Worm (Caenorhabditis elegans) whole organism, young adult: Measurements from ENCODE around the gene acn-1.

Experiments
- C17E4.6 ChIP-seq: fragments of 200-800 bp; sonication (Bioruptor generic); IDR thresholded peaks from 2 replicates; pipeline ENCODE4 v1.3.6; 2022; ENCODE audit warnings: missing genetic modification reagents, missing genetic modification characterization, missing compliant biosample characterization
- F23B12.7 ChIP-seq: sonication (generic microtip); optimal IDR thresholded peaks from 2 replicates; lab custom pipeline; 2017; ENCODE audit warnings: missing genetic modification characterization, mild to moderate bottlenecking, missing compliant biosample characterization, antibody characterized with exemption, moderate library complexity; ENCODE audit not compliant: insufficient read depth
- F52B5.7 ChIP-seq: sonication (generic microtip); optimal IDR thresholded peaks from 2 replicates; lab custom pipeline; 2016; ENCODE audit warnings: mild to moderate bottlenecking, missing genetic modification characterization, missing compliant biosample characterization
- F57A8.1 ChIP-seq: fragments of 200-800 bp; sonication (Bioruptor generic); optimal IDR thresholded peaks from 2 replicates; lab custom pipeline; 2018; ENCODE audit warnings: mild to moderate bottlenecking, missing genetic modification characterization, moderate library complexity, missing compliant biosample characterization
- K11D2.4 ChIP-seq: fragments of 200-800 bp; sonication (Bioruptor generic); IDR thresholded peaks from 2 replicates; pipeline ENCODE4 v1.3.6; 2022; ENCODE audit warnings: missing genetic modification reagents, missing genetic modification characterization, missing compliant biosample characterization
- K12H6.12 ChIP-seq: fragments of 200-800 bp; sonication (Bioruptor generic); optimal IDR thresholded peaks from 2 replicates; lab custom pipeline; 2018; ENCODE audit warnings: mild to moderate bottlenecking, missing genetic modification characterization, missing compliant biosample characterization
- T07F8.4 ChIP-seq: sonication (generic microtip); optimal IDR thresholded peaks from 2 replicates; lab custom pipeline; 2016; ENCODE audit warnings: mild to moderate bottlenecking, missing genetic modification characterization, moderate library complexity, missing compliant biosample characterization
- atf-7 ChIP-seq: sonication (generic microtip); optimal IDR thresholded peaks from 2 replicates; lab custom pipeline; 2017; ENCODE audit warnings: mild to moderate bottlenecking, missing genetic modification characterization, missing compliant biosample characterization
- athp-1 ChIP-seq: sonication (generic microtip); optimal IDR thresholded peaks from 2 replicates; lab custom pipeline; 2017; ENCODE audit warnings: mild to moderate bottlenecking, missing genetic modification characterization, missing compliant biosample characterization
- attf-5 ChIP-seq: fragments of 200-800 bp; sonication (Bioruptor generic); optimal IDR thresholded peaks from 2 replicates; lab custom pipeline; 2018; ENCODE audit warnings: mild to moderate bottlenecking, missing genetic modification characterization, missing compliant biosample characterization
- cebp-1 ChIP-seq, 2 experiments: fragments of 200-800 bp in 1 of 2; sonication (Bioruptor generic) in 1 of 2; sonication (generic microtip) in 1 of 2; IDR thresholded peaks in 1 of 2; optimal IDR thresholded peaks in 1 of 2; 2 replicates each; pipeline versions ENCODE4 v1.3.6 to Lab custom; 2017 to 2022; ENCODE audit warnings: missing compliant biosample characterization in 2 of 2, missing genetic modification characterization in 2 of 2, mild to moderate bottlenecking in 1 of 2, missing genetic modification reagents in 1 of 2, moderate library complexity in 1 of 2
- ceh-27 ChIP-seq: fragments of 200-800 bp; sonication (Bioruptor generic); optimal IDR thresholded peaks from 2 replicates; lab custom pipeline; 2018; ENCODE audit warnings: mild to moderate bottlenecking, missing genetic modification characterization, moderate library complexity, missing compliant biosample characterization
- ceh-91 ChIP-seq: fragments of 200-800 bp; sonication (Bioruptor generic); IDR thresholded peaks from 2 replicates; pipeline ENCODE4 v1.3.6; 2022; ENCODE audit warnings: missing genetic modification reagents, missing genetic modification characterization, missing compliant biosample characterization
- chd-7 ChIP-seq: sonication (generic microtip); optimal IDR thresholded peaks from 2 replicates; lab custom pipeline; 2016; ENCODE audit warnings: mild to moderate bottlenecking, missing genetic modification characterization, moderate library complexity, missing compliant biosample characterization
- dox-1 ChIP-seq: fragments of 200-800 bp; sonication (Bioruptor generic); IDR thresholded peaks from 2 replicates; pipeline ENCODE4 v1.3.6; 2022; ENCODE audit warnings: missing genetic modification reagents, missing genetic modification characterization, missing compliant biosample characterization
- efl-1 ChIP-seq: fragments of 150-350 bp; optimal IDR thresholded peaks from 2 replicates; lab custom pipeline; 2014; ENCODE audit warnings: missing biosample characterization, missing genetic modification reagents, missing genetic modification characterization
- egl-44 ChIP-seq: fragments of 200-800 bp; sonication (Bioruptor generic); IDR thresholded peaks from 2 replicates; pipeline ENCODE4 v1.3.6; 2022; ENCODE audit warnings: missing genetic modification reagents, missing genetic modification characterization, missing compliant biosample characterization
- ekl-4 ChIP-seq: fragments of 200-800 bp; sonication (Bioruptor generic); IDR thresholded peaks from 2 replicates; pipeline ENCODE4 v1.3.6; 2022; ENCODE audit warnings: missing genetic modification reagents, missing genetic modification characterization, missing compliant biosample characterization
- ets-4 ChIP-seq: fragments of 200-800 bp; sonication (Bioruptor generic); optimal IDR thresholded peaks from 2 replicates; lab custom pipeline; 2018; ENCODE audit warnings: mild to moderate bottlenecking, missing genetic modification characterization, missing compliant biosample characterization
- gei-17 ChIP-seq: fragments of 200-800 bp; sonication (Bioruptor generic); optimal IDR thresholded peaks from 2 replicates; lab custom pipeline; 2018; ENCODE audit warnings: mild to moderate bottlenecking, missing genetic modification characterization, missing compliant biosample characterization
- hlh-26 ChIP-seq: fragments of 200-800 bp; sonication (Bioruptor generic); conservative IDR thresholded peaks from 2 replicates; pipeline ENCODE4 v1.3.6; 2022; ENCODE audit warnings: missing genetic modification reagents, missing genetic modification characterization, missing compliant biosample characterization
- lin-26 ChIP-seq: fragments of 200-800 bp; sonication (Bioruptor generic); IDR thresholded peaks from 2 replicates; pipeline ENCODE4 v1.3.6; 2022; ENCODE audit warnings: missing genetic modification reagents, missing genetic modification characterization, missing compliant biosample characterization
- lin-35 ChIP-seq, 3 experiments: fragments of 150-350 bp in 2 of 3; sonication (generic microtip) in 1 of 3; optimal IDR thresholded peaks; 2 replicates each; lab custom pipeline; 2014 to 2018; ENCODE audit warnings: missing biosample characterization in 3 of 3, missing genetic modification characterization in 3 of 3, missing genetic modification reagents in 3 of 3
- lin-40 ChIP-seq: sonication (generic microtip); optimal IDR thresholded peaks from 2 replicates; lab custom pipeline; 2016; ENCODE audit warnings: missing genetic modification characterization, mild to moderate bottlenecking, missing compliant biosample characterization, missing genotype, missing genetic modification reagents
- lin-54 ChIP-seq: fragments of 200-800 bp; sonication (Bioruptor generic); optimal IDR thresholded peaks from 2 replicates; lab custom pipeline; 2018; ENCODE audit warnings: mild to moderate bottlenecking, missing genetic modification characterization, missing compliant biosample characterization
- lir-1 ChIP-seq: fragments of 200-800 bp; sonication (Bioruptor generic); conservative IDR thresholded peaks from 2 replicates; pipeline ENCODE4 v1.3.6; 2022; ENCODE audit warnings: missing genetic modification reagents, missing genetic modification characterization, missing compliant biosample characterization
- lsy-27 ChIP-seq: sonication (generic microtip); optimal IDR thresholded peaks from 2 replicates; lab custom pipeline; 2017; ENCODE audit warnings: missing genetic modification characterization, mild to moderate bottlenecking, missing compliant biosample characterization, antibody characterized with exemption, missing genotype, borderline replicate concordance; ENCODE audit not compliant: insufficient read depth
- madf-10 ChIP-seq: sonication (generic microtip); optimal IDR thresholded peaks from 2 replicates; lab custom pipeline; 2016; ENCODE audit warnings: mild to moderate bottlenecking, missing genetic modification characterization, missing compliant biosample characterization
- madf-6 ChIP-seq: fragments of 200-800 bp; sonication (Bioruptor generic); IDR thresholded peaks from 2 replicates; pipeline ENCODE4 v1.3.6; 2022; ENCODE audit warnings: missing genetic modification reagents, missing genetic modification characterization, missing compliant biosample characterization
- mcd-1 ChIP-seq: fragments of 200-800 bp; sonication (Bioruptor generic); IDR thresholded peaks from 2 replicates; pipeline ENCODE4 v1.3.6; 2022; ENCODE audit warnings: missing genetic modification reagents, missing genetic modification characterization, missing compliant biosample characterization
- mxl-1 ChIP-seq: sonication (generic microtip); optimal IDR thresholded peaks from 2 replicates; lab custom pipeline; 2016; ENCODE audit warnings: missing genetic modification characterization, missing compliant biosample characterization
- nfyb-1 ChIP-seq: fragments of 200-800 bp; sonication (Bioruptor generic); IDR thresholded peaks from 2 replicates; pipeline ENCODE4 v1.3.6; 2022; ENCODE audit warnings: missing genetic modification reagents, missing genetic modification characterization, missing compliant biosample characterization
- nhr-120 ChIP-seq: fragments of 200-800 bp; sonication (Bioruptor generic); IDR thresholded peaks from 2 replicates; pipeline ENCODE4 v1.3.6; 2022; ENCODE audit warnings: missing genetic modification characterization, missing compliant biosample characterization
- nhr-80 ChIP-seq: sonication (generic microtip); optimal IDR thresholded peaks from 2 replicates; lab custom pipeline; 2016; ENCODE audit warnings: missing genetic modification characterization, missing compliant biosample characterization
- repo-1 ChIP-seq: sonication (generic microtip); optimal IDR thresholded peaks from 2 replicates; lab custom pipeline; 2017; ENCODE audit warnings: mild to moderate bottlenecking, missing genetic modification characterization, missing compliant biosample characterization
- sdz-38 ChIP-seq: sonication (generic microtip); optimal IDR thresholded peaks from 2 replicates; lab custom pipeline; 2016; ENCODE audit warnings: missing genotype, missing genetic modification characterization, missing compliant biosample characterization
- snpc-1.3 ChIP-seq: sonication (generic microtip); optimal IDR thresholded peaks from 2 replicates; lab custom pipeline; 2017; ENCODE audit warnings: missing genetic modification characterization, mild to moderate bottlenecking, missing compliant biosample characterization, antibody characterized with exemption, moderate library complexity, missing genotype, missing genetic modification reagents; ENCODE audit not compliant: insufficient read depth
- tbp1 ChIP-seq: fragments of 200-800 bp; sonication (Bioruptor generic); optimal IDR thresholded peaks from 2 replicates; lab custom pipeline; 2018; ENCODE audit warnings: mild to moderate bottlenecking, missing genetic modification characterization, missing compliant biosample characterization
- zfh-2 ChIP-seq: fragments of 200-800 bp; sonication (Bioruptor generic); conservative IDR thresholded peaks from 2 replicates; pipeline ENCODE4 v1.3.6; 2022; ENCODE audit warnings: missing genetic modification reagents, missing genetic modification characterization, missing compliant biosample characterization
- ztf-18 ChIP-seq: sonication (generic microtip); optimal IDR thresholded peaks from 2 replicates; lab custom pipeline; 2016; ENCODE audit warnings: missing genotype, mild to moderate bottlenecking, missing genetic modification characterization, missing compliant biosample characterization
- ztf-28 ChIP-seq: fragments of 200-800 bp; sonication (Bioruptor generic); IDR thresholded peaks from 2 replicates; pipeline ENCODE4 v1.3.6; 2022; ENCODE audit warnings: missing genetic modification reagents, missing genetic modification characterization, missing compliant biosample characterization
- ztf-6 ChIP-seq: fragments of 200-800 bp; sonication (Bioruptor generic); IDR thresholded peaks from 2 replicates; pipeline ENCODE4 v1.3.6; 2022; ENCODE audit warnings: missing genetic modification reagents, missing genetic modification characterization, missing compliant biosample characterization

Gene acn-1

DNA sequence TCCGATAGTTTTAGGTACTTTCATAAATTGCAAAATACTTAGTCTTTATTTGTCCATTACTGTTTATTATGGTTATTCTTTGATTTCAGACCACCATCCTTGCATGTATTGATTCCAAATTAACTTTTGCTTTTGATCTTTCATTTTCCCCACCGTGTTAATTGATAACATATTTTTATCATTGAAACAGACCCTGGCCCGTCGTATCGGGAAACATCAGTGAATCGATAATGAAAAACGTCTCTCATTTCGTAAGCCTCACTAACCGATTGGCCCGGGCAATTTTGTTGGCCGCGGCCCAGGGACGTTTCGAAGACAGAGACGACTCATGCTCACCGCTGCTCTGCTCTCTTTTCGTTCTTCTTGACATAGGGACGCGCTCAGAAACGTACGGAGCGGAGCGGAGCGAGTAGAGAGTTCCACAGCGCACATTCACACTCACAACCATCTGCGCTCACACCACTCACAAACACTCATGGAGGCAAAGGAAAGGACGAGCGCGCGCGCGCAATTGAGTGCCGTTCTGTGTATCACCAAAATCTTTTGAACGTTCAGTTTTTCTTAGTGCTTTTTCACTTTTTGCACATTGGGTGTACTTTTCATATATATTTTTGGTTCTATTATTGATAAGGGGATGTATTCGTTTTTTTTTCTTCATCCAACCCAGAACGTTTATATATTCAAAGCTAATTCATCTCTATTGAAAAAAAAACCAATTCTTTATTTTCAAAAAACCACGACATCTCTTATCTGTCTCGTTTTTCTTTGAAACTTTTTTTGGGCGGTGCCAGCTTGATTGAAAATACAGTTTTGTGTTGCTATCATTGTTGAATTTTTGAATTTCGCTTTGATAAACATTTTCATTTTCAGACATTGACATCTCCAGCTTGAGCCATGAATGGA is 32.9 kb downstream of the acn-1 start, which contains the start of gene C24H10.2:
Gene C24H10.2, plus strand, starts transcription at position 853 of the 903 bp plus-strand sequence.
- TF ChIP-seq efl-1 (GFP tag; lab: Kevin White, UChicago) (peak; percentile 8), nhr-80 (tag; lab: Kevin White, UChicago) (peak; percentile 75), K11D2.4 (GFP tag; lab: Robert Waterston, UW) (peak; percentile 57), ztf-6 (GFP tag; lab: Robert Waterston, UW) (no peak), ceh-27 (peak; percentile 51), ceh-91 (GFP tag; lab: Robert Waterston, UW) (no peak), cebp-1 (GFP tag; IDR thresholded peaks at IDR 0.05; lab: Robert Waterston, UW) (no peak), cebp-1 (tag; optimal IDR thresholded peaks at IDR 0.05; lab: Kevin White, UChicago) (peak; percentile 76), dox-1 (GFP tag; lab: Robert Waterston, UW) (peak; percentile 79), egl-44 (no peak), lin-35 (GFP tag; optimal IDR thresholded peaks at IDR 0.05; lab: Kevin White, UChicago) (peak in 1 of 3 experiments; percentile 10), zfh-2 (GFP tag; lab: Robert Waterston, UW) (peak; percentile 91), hlh-26 (GFP tag; lab: Robert Waterston, UW) (no peak), nfyb-1 (0 out of 2 replicates have a peak, but pooled peaks have one; percentile 19), lir-1 (GFP tag; lab: Robert Waterston, UW) (peak; percentile 86), ekl-4 (GFP tag; lab: Robert Waterston, UW) (0 out of 2 replicates have a peak, but pooled peaks have one; percentile 25), snpc-1.3 (tag; lab: Kevin White, UChicago) (no peak), ztf-18 (tag; lab: Kevin White, UChicago) (peak; percentile 12), F23B12.7 (tag; lab: Kevin White, UChicago) (peak; percentile 32), mcd-1 (GFP tag; lab: Robert Waterston, UW) (0 out of 2 replicates have a peak, but pooled peaks have one; percentile 18), madf-10 (tag; lab: Kevin White, UChicago) (peak; percentile 13), attf-5 (GFP tag; lab: Kevin White, UChicago) (peak; percentile 39), lin-40 (peak; percentile 37), gei-17 (GFP tag; lab: Kevin White, UChicago) (peak; percentile 17), K12H6.12 (tag; lab: Kevin White, UChicago) (peak; percentile 71), chd-7 (tag; lab: Kevin White, UChicago) (peak; percentile 23), F57A8.1 (GFP tag; lab: Kevin White, UChicago) (no peak), ets-4 (GFP tag; lab: Kevin White, UChicago) (no peak)

DNA sequence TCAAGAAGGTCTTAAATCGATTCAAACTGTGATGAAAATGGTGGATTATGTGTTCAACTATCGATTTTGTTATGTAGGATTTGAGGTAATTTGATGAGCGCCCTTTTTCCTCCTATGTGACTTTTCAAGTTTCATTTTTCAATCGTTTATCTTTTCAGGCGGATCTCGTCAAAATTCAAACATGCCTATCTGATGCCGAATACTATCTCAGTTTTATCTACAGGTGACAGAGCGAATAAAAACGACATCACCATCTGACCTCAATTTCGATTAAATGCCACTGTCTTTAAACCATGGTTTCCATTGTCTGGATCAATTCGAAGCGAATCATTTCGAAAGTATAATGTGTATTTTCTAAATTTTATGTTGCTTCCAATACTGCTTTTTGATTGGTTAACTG is 35.1 kb downstream of the acn-1 start:
- TF ChIP-seq ekl-4 (GFP tag; lab: Robert Waterston, UW): no peak
- TF ChIP-seq repo-1 (tag; lab: Kevin White, UChicago): no peak
- TF ChIP-seq C17E4.6 (GFP tag; lab: Robert Waterston, UW): no peak
- TF ChIP-seq T07F8.4 (tag; lab: Kevin White, UChicago): no peak
- TF ChIP-seq sdz-38 (tag; lab: Kevin White, UChicago): no peak
- no peak for TF ChIP-seq lin-54 (GFP tag; lab: Kevin White, UChicago)
- TF ChIP-seq mxl-1 (tag; lab: Kevin White, UChicago): no peak
- TF ChIP-seq F52B5.7 (tag; lab: Kevin White, UChicago): no peak
- no peak for TF ChIP-seq madf-6 (GFP tag; lab: Robert Waterston, UW)
- TF ChIP-seq tbp1 (GFP tag; lab: Kevin White, UChicago): no peak
- no peak for TF ChIP-seq lin-26 (GFP tag; lab: Robert Waterston, UW)
- TF ChIP-seq attf-5 (GFP tag; lab: Kevin White, UChicago): no peak
- no peak for TF ChIP-seq ztf-18 (tag; lab: Kevin White, UChicago)
- TF ChIP-seq ztf-28 (GFP tag; lab: Robert Waterston, UW): no peak
- no peak for TF ChIP-seq nhr-120 (GFP tag; lab: Robert Waterston, UW)
- TF ChIP-seq zfh-2 (GFP tag; lab: Robert Waterston, UW): no peak
- no peak for TF ChIP-seq lsy-27 (tag; lab: Kevin White, UChicago)
- no peak for TF ChIP-seq athp-1 (tag; lab: Kevin White, UChicago)
- TF ChIP-seq atf-7 (tag; lab: Kevin White, UChicago): no peak
